Fruit fly (Drosophila melanogaster) whole organism, embryonic: ENCODE measurements around the gene wapl.
A peak's percentile ranks its signal among the peaks of the same experiment; 100 is the strongest.

Experiments used
- Asciz ChIP-seq: fragments of 200-800 bp; sonication (Bioruptor generic); optimal IDR thresholded peaks from 2 replicates; lab custom pipeline; 2017; ENCODE audit warnings: missing biosample characterization, mild to moderate bottlenecking, missing genetic modification characterization, missing genetic modification reagents
- Blimp-1 ChIP-seq: fragments of 200-800 bp; sonication (Bioruptor generic); optimal IDR thresholded peaks from 3 replicates; lab custom pipeline; 2018; ENCODE audit warnings: missing biosample characterization, missing genetic modification characterization, mild to moderate bottlenecking, moderate library complexity, missing genetic modification reagents
- CG10959 ChIP-seq: fragments of 200-800 bp; sonication (Bioruptor generic); IDR thresholded peaks from 2 replicates; pipeline ENCODE4 v1.3.6; 2022; ENCODE audit warnings: missing biosample characterization, missing genetic modification characterization
- CG10979 ChIP-seq: fragments of 200-800 bp; sonication (Bioruptor generic); optimal IDR thresholded peaks from 2 replicates; lab custom pipeline; 2018; ENCODE audit warnings: missing biosample characterization, mild to moderate bottlenecking, missing genetic modification characterization, moderate library complexity
- CG12071 ChIP-seq: fragments of 200-800 bp; sonication (Bioruptor generic); optimal IDR thresholded peaks from 3 replicates; lab custom pipeline; 2018; ENCODE audit warnings: missing biosample characterization, mild to moderate bottlenecking, missing genetic modification characterization
- CG14710 ChIP-seq: fragments of 200-800 bp; sonication (Bioruptor generic); optimal IDR thresholded peaks from 3 replicates; lab custom pipeline; 2019; ENCODE audit warnings: missing biosample characterization, mild to moderate bottlenecking, missing genetic modification characterization, moderate library complexity
- CG1603 ChIP-seq: fragments of 200-800 bp; sonication (Bioruptor generic); optimal IDR thresholded peaks from 2 replicates; lab custom pipeline; 2019; ENCODE audit warnings: missing biosample characterization, mild to moderate bottlenecking, missing genetic modification characterization, moderate library complexity
- CG17359 ChIP-seq: fragments of 200-800 bp; sonication (Bioruptor generic); optimal IDR thresholded peaks from 3 replicates; lab custom pipeline; 2018; ENCODE audit warnings: missing biosample characterization, mild to moderate bottlenecking, missing genetic modification characterization, moderate library complexity
- CG2875 ChIP-seq: fragments of 200-800 bp; sonication (Bioruptor generic); optimal IDR thresholded peaks from 2 replicates; lab custom pipeline; 2017; ENCODE audit warnings: missing biosample characterization, mild to moderate bottlenecking, missing genetic modification characterization, missing genetic modification reagents
- CG33557 ChIP-seq: fragments of 200-800 bp; sonication (Bioruptor generic); optimal IDR thresholded peaks from 2 replicates; lab custom pipeline; 2019; ENCODE audit warnings: missing biosample characterization, mild to moderate bottlenecking, missing genetic modification characterization, moderate library complexity
- CG3407 ChIP-seq: fragments of 200-800 bp; sonication (Bioruptor generic); optimal IDR thresholded peaks from 2 replicates; lab custom pipeline; 2018; ENCODE audit warnings: missing biosample characterization, mild to moderate bottlenecking, missing genetic modification characterization
- CG4282 ChIP-seq: fragments of 200-800 bp; sonication (Bioruptor generic); optimal IDR thresholded peaks from 2 replicates; lab custom pipeline; 2016; ENCODE audit warnings: missing biosample characterization, missing genetic modification characterization
- CG6813 ChIP-seq: fragments of 200-800 bp; sonication (Bioruptor generic); optimal IDR thresholded peaks from 2 replicates; lab custom pipeline; 2017; ENCODE audit warnings: missing biosample characterization, missing genetic modification characterization, mild to moderate bottlenecking, moderate library complexity, missing genetic modification reagents
- CG7271 ChIP-seq: fragments of 200-800 bp; sonication (Bioruptor generic); optimal IDR thresholded peaks from 2 replicates; lab custom pipeline; 2018; ENCODE audit warnings: missing biosample characterization, mild to moderate bottlenecking, missing genetic modification characterization, moderate library complexity
- CG7786 ChIP-seq: fragments of 200-800 bp; sonication (Bioruptor generic); optimal IDR thresholded peaks from 2 replicates; lab custom pipeline; 2016; ENCODE audit warnings: missing biosample characterization, missing genetic modification characterization
- CG7987 ChIP-seq: fragments of 200-800 bp; sonication (Bioruptor generic); optimal IDR thresholded peaks from 2 replicates; lab custom pipeline; 2018; ENCODE audit warnings: missing biosample characterization, mild to moderate bottlenecking, missing genetic modification characterization, moderate library complexity
- CG8089 ChIP-seq: fragments of 200-800 bp; sonication (Bioruptor generic); optimal IDR thresholded peaks from 3 replicates; lab custom pipeline; 2016; ENCODE audit warnings: missing biosample characterization, missing genetic modification characterization
- CG8359 ChIP-seq: fragments of 200-800 bp; sonication (Bioruptor generic); optimal IDR thresholded peaks from 2 replicates; lab custom pipeline; 2017; ENCODE audit warnings: missing biosample characterization, mild to moderate bottlenecking, missing genetic modification characterization, borderline replicate concordance
- CG8765 ChIP-seq: fragments of 200-800 bp; sonication (Bioruptor generic); IDR thresholded peaks from 2 replicates; pipeline ENCODE4 v1.3.6; 2022; ENCODE audit warnings: missing biosample characterization, missing genetic modification characterization
- D ChIP-seq, 2 experiments: fragments of 200-800 bp in 1 of 2; fragments of >200 bp in 1 of 2; sonication (Bioruptor generic) in 1 of 2; optimal IDR thresholded peaks; 2 replicates in 1 of 2; 3 replicates in 1 of 2; lab custom pipeline; 2017; ENCODE audit warnings: mild to moderate bottlenecking in 1 of 2, missing biosample characterization in 1 of 2, missing genetic modification characterization in 1 of 2, missing genetic modification reagents in 1 of 2
- Dek ChIP-seq: fragments of 200-800 bp; sonication (Bioruptor generic); optimal IDR thresholded peaks from 3 replicates; lab custom pipeline; 2019; ENCODE audit warnings: missing biosample characterization, mild to moderate bottlenecking, missing genetic modification characterization, moderate library complexity
- Dip2 ChIP-seq: fragments of 200-800 bp; sonication (Bioruptor generic); IDR thresholded peaks from 2 replicates; pipeline ENCODE4 v1.3.6; 2022; ENCODE audit warnings: missing biosample characterization, missing genetic modification characterization
- HLH3B ChIP-seq: fragments of 200-800 bp; sonication (Bioruptor generic); IDR thresholded peaks from 2 replicates; pipeline ENCODE4 v1.3.6; 2022; ENCODE audit warnings: missing biosample characterization, missing genetic modification characterization
- HLHmδ ChIP-seq: fragments of 200-800 bp; sonication (Bioruptor generic); optimal IDR thresholded peaks from 2 replicates; lab custom pipeline; 2018; ENCODE audit warnings: missing biosample characterization, mild to moderate bottlenecking, missing genetic modification characterization, moderate library complexity
- HmgZ ChIP-seq: fragments of 200-800 bp; sonication (Bioruptor generic); optimal IDR thresholded peaks from 2 replicates; lab custom pipeline; 2018; ENCODE audit warnings: missing biosample characterization, mild to moderate bottlenecking, missing genetic modification characterization
- Hr51 ChIP-seq, 2 experiments: fragments of 200-800 bp; sonication (Bioruptor generic); optimal IDR thresholded peaks; 2 replicates in 1 of 2; 3 replicates in 1 of 2; lab custom pipeline; 2016 to 2018; ENCODE audit warnings: missing biosample characterization in 2 of 2, missing genetic modification characterization in 2 of 2, mild to moderate bottlenecking in 1 of 2, moderate library complexity in 1 of 2
- Mad ChIP-seq: fragments of 200-800 bp; sonication (Bioruptor generic); optimal IDR thresholded peaks from 2 replicates; lab custom pipeline; 2016; ENCODE audit warnings: missing biosample characterization, missing genetic modification characterization
- Med ChIP-seq: fragments of 200-800 bp; sonication (Bioruptor generic); peaks from one replicate; lab custom pipeline; 2016; ENCODE audit warnings: missing biosample characterization, missing genetic modification characterization, mild to moderate bottlenecking, inconsistent platforms, moderate library complexity
- Nf-YB ChIP-seq: fragments of 200-800 bp; sonication (Bioruptor generic); optimal IDR thresholded peaks from 3 replicates; lab custom pipeline; 2019; ENCODE audit warnings: missing biosample characterization, mild to moderate bottlenecking, missing genetic modification characterization, moderate library complexity
- Oaz ChIP-seq: fragments of 200-800 bp; sonication (Bioruptor generic); IDR thresholded peaks from 2 replicates; pipeline ENCODE4 v1.3.6; 2022; ENCODE audit warnings: missing biosample characterization, missing genetic modification characterization
- ash1 ChIP-seq: fragments of 200-800 bp; sonication (Bioruptor generic); optimal IDR thresholded peaks from 2 replicates; lab custom pipeline; 2018; ENCODE audit warnings: missing biosample characterization, mild to moderate bottlenecking, missing genetic modification characterization
- chif ChIP-seq, 2 experiments: fragments of 200-800 bp; sonication (Bioruptor generic); optimal IDR thresholded peaks; 3 replicates each; lab custom pipeline; 2016; ENCODE audit warnings: missing biosample characterization in 2 of 2, missing genetic modification characterization in 2 of 2
- ci ChIP-seq: fragments of 200-800 bp; sonication (Bioruptor generic); IDR thresholded peaks from 3 replicates; pipeline ENCODE4 v1.3.6; 2022; ENCODE audit warnings: missing biosample characterization, missing genetic modification characterization
- corto ChIP-seq: fragments of 200-800 bp; sonication (Bioruptor generic); optimal IDR thresholded peaks from 2 replicates; lab custom pipeline; 2016; ENCODE audit warnings: missing biosample characterization, mild to moderate bottlenecking, missing genetic modification characterization, moderate library complexity
- exex ChIP-seq: fragments of 200-800 bp; sonication (Bioruptor generic); optimal IDR thresholded peaks from 4 replicates; lab custom pipeline; 2018; ENCODE audit warnings: missing biosample characterization, mild to moderate bottlenecking, missing genetic modification characterization, moderate library complexity
- gce ChIP-seq: fragments of 200-800 bp; sonication (Bioruptor generic); IDR thresholded peaks from 3 replicates; pipeline ENCODE4 v1.3.6; 2022; ENCODE audit warnings: missing biosample characterization, missing genetic modification characterization
- gem ChIP-seq: fragments of 200-800 bp; sonication (Bioruptor generic); optimal IDR thresholded peaks from 2 replicates; lab custom pipeline; 2019; ENCODE audit warnings: missing biosample characterization, mild to moderate bottlenecking, missing genetic modification characterization, moderate library complexity
- hb ChIP-seq: fragments of 200-800 bp; sonication (Bioruptor generic); IDR thresholded peaks from 3 replicates; pipeline ENCODE4 v1.3.6; 2022; ENCODE audit warnings: missing biosample characterization, missing genetic modification characterization; ENCODE audit not compliant: partially characterized antibody
- klu ChIP-seq: fragments of 200-800 bp; sonication (Bioruptor generic); IDR thresholded peaks from 2 replicates; pipeline ENCODE4 v1.3.6; 2022; ENCODE audit warnings: missing biosample characterization, missing genetic modification characterization
- kni ChIP-seq: fragments of 200-800 bp; sonication (Bioruptor generic); optimal IDR thresholded peaks from 3 replicates; lab custom pipeline; 2017; ENCODE audit warnings: mild to moderate bottlenecking, missing biosample characterization, missing genetic modification reagents, missing genetic modification characterization
- lilli ChIP-seq: fragments of 200-800 bp; sonication (Bioruptor generic); optimal IDR thresholded peaks from 3 replicates; lab custom pipeline; 2016; ENCODE audit warnings: missing biosample characterization, missing genetic modification characterization
- nerfin-2 ChIP-seq: fragments of 200-800 bp; sonication (Bioruptor generic); IDR thresholded peaks from 2 replicates; pipeline ENCODE4 v1.3.6; 2022; ENCODE audit warnings: missing biosample characterization, missing genetic modification characterization; ENCODE audit not compliant: partially characterized antibody
- oc ChIP-seq: fragments of 200-800 bp; sonication (Bioruptor generic); optimal IDR thresholded peaks from 2 replicates; lab custom pipeline; 2018; ENCODE audit warnings: missing biosample characterization, mild to moderate bottlenecking, missing genetic modification characterization, moderate library complexity
- otp ChIP-seq: fragments of 200-800 bp; sonication (Bioruptor generic); IDR thresholded peaks from 3 replicates; pipeline ENCODE4, ENCODE4 v1.3.6; 2022; ENCODE audit warnings: missing biosample characterization, missing genetic modification characterization
- pnt ChIP-seq: fragments of 200-800 bp; sonication (Bioruptor generic); optimal IDR thresholded peaks from 3 replicates; lab custom pipeline; 2016; ENCODE audit warnings: missing biosample characterization, missing genetic modification characterization
- sens ChIP-seq: fragments of 200-800 bp; sonication (Bioruptor generic); peaks from one replicate; lab custom pipeline; 2016; ENCODE audit warnings: missing biosample characterization, missing genetic modification characterization
- tin ChIP-seq: fragments of 200-800 bp; sonication (Bioruptor generic); optimal IDR thresholded peaks from 3 replicates; lab custom pipeline; 2016; ENCODE audit warnings: missing biosample characterization, missing genetic modification characterization
- wek ChIP-seq: fragments of 200-800 bp; sonication (Bioruptor generic); optimal IDR thresholded peaks from 3 replicates; lab custom pipeline; 2018; ENCODE audit warnings: missing biosample characterization, mild to moderate bottlenecking, missing genetic modification characterization, moderate library complexity
- wor ChIP-seq: fragments of 200-800 bp; sonication (Bioruptor generic); IDR thresholded peaks from 2 replicates; pipeline ENCODE4 v1.3.6; 2022; ENCODE audit warnings: missing biosample characterization, missing genetic modification characterization

Gene wapl

DNA sequence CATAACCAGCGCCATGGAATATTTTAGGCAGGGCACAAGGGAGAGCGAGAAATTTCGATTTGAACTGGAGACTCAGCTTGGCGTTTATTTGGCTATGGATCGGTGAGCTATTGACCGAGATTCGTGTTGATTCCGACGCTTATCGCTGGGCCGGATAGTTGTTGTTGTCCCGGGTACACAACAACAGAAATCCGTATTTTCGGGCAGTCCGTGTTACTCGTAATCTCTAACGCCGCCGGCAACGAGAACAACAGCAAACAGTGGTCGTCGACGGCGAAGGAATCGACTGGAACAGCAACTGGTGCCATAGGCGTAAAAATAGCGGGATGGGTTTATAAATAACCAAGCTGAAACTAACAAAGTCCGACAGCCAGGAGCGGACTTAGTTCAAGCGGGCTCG, 33.1 kb upstream of the wapl start (continued):
- TF ChIP-seq CG7786 (GFP tag; lab: Kevin White, UChicago) (no peak), D (optimal IDR thresholded peaks at IDR 0.05; lab: Kevin White, UChicago) (no peak), D (GFP tag; optimal IDR thresholded peaks at IDR 0.05; lab: Kevin White, UChicago) (no peak), CG7271 (tag; lab: Kevin White, UChicago) (no peak), CG10959 (no peak), CG8359 (no peak), HLH3B (GFP tag; lab: Robert Waterston, UW) (peak; percentile 12; the same call in 1 of the 2 replicates), otp (GFP tag; lab: Robert Waterston, UW) (0 out of 3 replicates have a peak, but pooled peaks have one; percentile 31), CG8089 (no peak), tin (GFP tag; lab: Kevin White, UChicago) (no peak), Blimp-1 (peak; percentile 8), HLHmδ (GFP tag; lab: Kevin White, UChicago) (peak; percentile 2), wek (GFP tag; lab: Kevin White, UChicago) (peak; percentile 26), Nf-YB (GFP tag; lab: Kevin White, UChicago) (no peak), Med (GFP tag; lab: Kevin White, UChicago) (peak; percentile 31), CG17359 (tag; lab: Kevin White, UChicago) (peak; percentile 9), CG8765 (no peak), CG1603 (tag; lab: Kevin White, UChicago) (peak; percentile 7), klu (no peak), chif (GFP tag; optimal IDR thresholded peaks at IDR 0.05; lab: Kevin White, UChicago) (no peak), kni (GFP tag; lab: Kevin White, UChicago) (peak; percentile 20), wor (GFP tag; lab: Robert Waterston, UW) (no peak), CG10979 (tag; lab: Kevin White, UChicago) (no peak), CG3407 (GFP tag; lab: Kevin White, UChicago) (peak; percentile 27), Hr51 (GFP tag; optimal IDR thresholded peaks at IDR 0.05; lab: Kevin White, UChicago) (no peak), Oaz (GFP tag; lab: Robert Waterston, UW) (no peak), hb (no peak), CG4282 (GFP tag; lab: Kevin White, UChicago) (no peak), CG14710 (tag; lab: Kevin White, UChicago) (no peak), CG6813 (GFP tag; lab: Kevin White, UChicago) (peak; percentile 3), nerfin-2 (GFP tag; lab: Robert Waterston, UW) (no peak), sens (GFP tag; lab: Kevin White, UChicago) (peak; percentile 5), CG33557 (GFP tag; lab: Kevin White, UChicago) (no peak), ash1 (GFP tag; lab: Kevin White, UChicago) (no peak), HmgZ (no peak), ci (peak; percentile 72; the same call in 2 of the 3 replicates), Dip2 (GFP tag; lab: Robert Waterston, UW) (no peak), lilli (GFP tag; lab: Kevin White, UChicago) (no peak), pnt (GFP tag; lab: Kevin White, UChicago) (no peak), exex (tag; lab: Kevin White, UChicago) (no peak), CG12071 (no peak), Mad (GFP tag; lab: Kevin White, UChicago) (no peak), corto (no peak), Dek (no peak), CG7987 (GFP tag; lab: Kevin White, UChicago) (no peak), Asciz (GFP tag; lab: Kevin White, UChicago) (no peak), CG2875 (GFP tag; lab: Kevin White, UChicago) (peak; percentile 8), oc (tag; lab: Kevin White, UChicago) (no peak), gce (no peak), gem (tag; lab: Kevin White, UChicago) (no peak)
- TF ChIP-seq, all 482 proteins: peak for 21
